Fruit fly (Drosophila melanogaster) whole organism, prepupa: ENCODE measurements around the gene SF2.

Source experiments
- CG11294 ChIP-seq: fragments of 200-800 bp; sonication (Bioruptor generic); IDR thresholded peaks from 2 replicates; pipeline ENCODE4 v1.3.6; 2022; ENCODE audit warnings: missing biosample characterization, missing genetic modification characterization
- CG1621 ChIP-seq: fragments of 200-800 bp; sonication (Bioruptor generic); optimal IDR thresholded peaks from 3 replicates; lab custom pipeline; 2018; ENCODE audit warnings: missing biosample characterization, mild to moderate bottlenecking, missing genetic modification characterization
- CG6808 ChIP-seq: fragments of 200-800 bp; sonication (Bioruptor generic); optimal IDR thresholded peaks from 3 replicates; lab custom pipeline; 2017; ENCODE audit warnings: missing biosample characterization, missing genetic modification characterization, mild to moderate bottlenecking, moderate library complexity, missing genetic modification reagents
- Lpt ChIP-seq: fragments of 200-800 bp; sonication (Bioruptor generic); optimal IDR thresholded peaks from 3 replicates; lab custom pipeline; 2016; ENCODE audit warnings: missing biosample characterization, missing genetic modification characterization

DNA sequence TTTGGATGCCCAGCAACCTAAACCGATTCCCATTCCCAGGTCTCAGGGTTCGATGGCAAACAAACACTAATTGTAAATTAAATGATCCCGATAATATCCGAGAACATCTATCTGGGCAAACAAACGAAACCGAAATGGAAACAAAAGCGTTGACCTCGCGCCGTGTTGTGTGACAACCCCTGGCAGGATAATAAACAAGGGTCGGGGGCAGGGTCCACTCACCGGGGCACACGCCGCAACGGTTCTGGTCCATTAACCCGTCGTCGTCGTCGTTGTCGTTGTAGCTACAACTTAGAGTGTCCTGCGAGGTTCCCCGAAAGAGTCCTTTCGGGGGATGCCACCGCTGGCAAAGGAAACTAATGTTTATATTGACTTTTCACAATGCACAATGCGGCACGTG, 47.3 kb upstream of the SF2 start:
- TF ChIP-seq CG11294 (GFP tag; lab: Robert Waterston, UW) (no peak), Lpt (GFP tag; lab: Kevin White, UChicago) (no peak), CG1621 (tag; lab: Kevin White, UChicago) (no peak), CG6808 (no peak)
